Fruit fly (Drosophila melanogaster) whole organism, adult: Measurements from ENCODE around the gene vsg.

Experiments
- CG12768 ChIP-seq: fragments of 200-800 bp; sonication (Bioruptor generic); optimal IDR thresholded peaks from 2 replicates; lab custom pipeline; 2017; ENCODE audit warnings: missing biosample characterization, missing genetic modification characterization, mild to moderate bottlenecking, moderate library complexity, missing genetic modification reagents
- bab1 ChIP-seq: fragments of 200-800 bp; sonication (Bioruptor generic); optimal IDR thresholded peaks from 3 replicates; lab custom pipeline; 2019; ENCODE audit warnings: missing biosample characterization, mild to moderate bottlenecking, missing genetic modification characterization, moderate library complexity
- pad ChIP-seq: fragments of 200-800 bp; sonication (Bioruptor generic); optimal IDR thresholded peaks from 3 replicates; lab custom pipeline; 2017; ENCODE audit warnings: missing biosample characterization, missing genetic modification characterization, mild to moderate bottlenecking, moderate library complexity, missing genetic modification reagents

DNA sequence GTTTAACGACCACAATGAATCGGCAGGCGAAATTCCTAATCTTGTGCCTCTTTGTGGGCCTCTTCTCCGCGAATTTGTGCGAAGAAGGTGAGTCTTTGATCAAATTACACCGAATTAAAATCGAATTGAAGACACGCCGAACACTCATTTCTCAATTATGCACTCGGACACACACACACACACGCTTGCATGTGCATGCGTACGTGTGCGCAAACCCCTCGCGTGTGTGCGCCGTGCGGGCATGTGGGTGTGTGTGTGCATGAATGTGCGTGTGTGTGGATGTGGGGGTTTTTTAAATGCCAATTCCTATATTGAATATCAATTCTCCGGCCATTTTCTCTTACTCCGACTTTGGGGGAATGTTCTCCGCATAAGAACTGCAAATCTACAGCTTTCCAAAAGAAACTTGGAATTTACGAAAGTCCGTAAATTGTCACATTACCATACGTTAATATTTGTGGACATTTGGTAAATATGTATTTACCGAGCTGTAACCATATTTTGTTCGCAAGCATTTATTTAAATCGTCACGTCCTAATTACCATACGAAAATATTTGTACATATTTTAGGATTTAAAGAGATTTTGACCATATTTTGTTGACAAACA is 517 bp downstream of the vsg start:
- no peak for TF ChIP-seq pad (GFP tag; lab: Kevin White, UChicago)
- no peak for TF ChIP-seq bab1 (GFP tag; lab: Kevin White, UChicago)
- no peak for TF ChIP-seq CG12768 (GFP tag; lab: Kevin White, UChicago)
